Worm (Caenorhabditis elegans): ENCODE data around the gene nhr-126.

DNA sequence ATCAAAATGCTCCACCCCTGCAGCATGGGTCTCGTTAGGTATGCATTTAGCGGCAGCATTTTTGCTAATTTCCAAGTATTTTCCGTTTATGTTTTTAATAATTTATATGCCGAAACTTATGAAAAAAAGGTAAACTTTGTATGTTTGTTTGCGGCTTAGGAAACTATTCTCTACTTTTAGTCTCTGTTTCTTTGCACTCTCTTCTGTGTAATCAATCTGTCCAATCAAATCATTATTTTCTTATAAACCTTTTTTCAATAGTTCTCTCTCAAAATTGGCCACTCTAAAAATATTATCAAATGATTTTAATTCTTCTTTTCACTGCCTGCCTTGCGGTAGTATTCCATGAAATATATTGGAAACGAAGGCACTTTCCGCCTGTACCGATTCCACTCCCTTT, 9.1 kb downstream of the nhr-126 start:
- no peak for TF ChIP-seq snpc-4 (tag; optimal IDR thresholded peaks at IDR 0.05)
- TF ChIP-seq lin-13 (tag; optimal IDR thresholded peaks at IDR 0.05) = no peak
